Worm (Caenorhabditis elegans): ENCODE data around the gene nbs-1.

DNA sequence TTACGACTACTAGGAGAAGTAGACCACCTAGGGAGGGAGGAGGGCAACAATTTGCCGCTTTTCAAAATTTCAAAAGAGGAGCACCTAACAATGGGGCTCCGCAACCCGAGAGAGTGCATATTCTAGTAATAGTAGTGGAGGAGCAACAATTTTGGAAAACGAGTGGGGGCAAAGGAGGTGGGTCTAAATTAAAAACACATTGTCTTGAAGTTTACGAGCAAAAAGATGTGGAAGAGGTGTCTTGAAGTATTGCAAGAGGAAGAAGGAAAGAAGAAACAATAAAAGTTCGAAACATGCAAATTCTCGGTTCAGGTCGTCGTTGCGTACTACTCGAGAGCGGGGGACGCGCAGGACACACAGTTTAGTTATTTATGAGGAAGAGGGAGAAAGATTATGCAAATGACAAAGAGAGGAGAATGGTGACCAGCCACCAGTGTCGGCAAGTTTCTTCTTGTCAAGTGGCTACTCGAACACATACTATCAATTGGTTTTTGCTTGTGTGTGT is 32.0 kb downstream of the nbs-1 start:
- TF ChIP-seq nhr-84 (tag; optimal IDR thresholded peaks at IDR 0.05) = no peak
- no peak for TF ChIP-seq sptf-1 (tag; optimal IDR thresholded peaks at IDR 0.05)
- TF ChIP-seq sup-37 (GFP tag; optimal IDR thresholded peaks at IDR 0.05) = no peak
- no peak for TF ChIP-seq unc-30 (tag; optimal IDR thresholded peaks at IDR 0.05)
- TF ChIP-seq ztf-4 (tag; optimal IDR thresholded peaks at IDR 0.05) = no peak
- TF ChIP-seq lir-3 (tag; optimal IDR thresholded peaks at IDR 0.05; ENCODE audit: poor library complexity) = no peak
- TF ChIP-seq nhr-11 (tag; optimal IDR thresholded peaks at IDR 0.05) = no peak
- TF ChIP-seq nhr-28 (tag; optimal IDR thresholded peaks at IDR 0.05) = no peak
- no peak for TF ChIP-seq unc-62 (GFP tag; optimal IDR thresholded peaks at IDR 0.05)
- TF ChIP-seq elt-2 (tag; optimal IDR thresholded peaks at IDR 0.05) = no peak
- no peak for TF ChIP-seq ama-1 (optimal IDR thresholded peaks at IDR 0.05)
- no peak for TF ChIP-seq pqm-1 (tag; optimal IDR thresholded peaks at IDR 0.05)
- TF ChIP-seq nhr-85 (tag) = no peak
